Fruit fly (Drosophila melanogaster): ENCODE data around the gene AP-1gamma.

AP-1gamma gene

dm6 chrX:9122492-9122891, 14.0 kb downstream of the AP-1gamma start:
- TF ChIP-seq EcR (GFP tag; optimal IDR thresholded peaks at IDR 0.05): no peak
- no peak for TF ChIP-seq CG8478 (optimal IDR thresholded peaks at IDR 0.05)
- TF ChIP-seq pan (optimal IDR thresholded peaks at IDR 0.05): no peak
- no peak for TF ChIP-seq psq (optimal IDR thresholded peaks at IDR 0.05)
- TF ChIP-seq usp (GFP tag; optimal IDR thresholded peaks at IDR 0.05): no peak
- TF ChIP-seq Dll (optimal IDR thresholded peaks at IDR 0.05): no peak

DNA sequence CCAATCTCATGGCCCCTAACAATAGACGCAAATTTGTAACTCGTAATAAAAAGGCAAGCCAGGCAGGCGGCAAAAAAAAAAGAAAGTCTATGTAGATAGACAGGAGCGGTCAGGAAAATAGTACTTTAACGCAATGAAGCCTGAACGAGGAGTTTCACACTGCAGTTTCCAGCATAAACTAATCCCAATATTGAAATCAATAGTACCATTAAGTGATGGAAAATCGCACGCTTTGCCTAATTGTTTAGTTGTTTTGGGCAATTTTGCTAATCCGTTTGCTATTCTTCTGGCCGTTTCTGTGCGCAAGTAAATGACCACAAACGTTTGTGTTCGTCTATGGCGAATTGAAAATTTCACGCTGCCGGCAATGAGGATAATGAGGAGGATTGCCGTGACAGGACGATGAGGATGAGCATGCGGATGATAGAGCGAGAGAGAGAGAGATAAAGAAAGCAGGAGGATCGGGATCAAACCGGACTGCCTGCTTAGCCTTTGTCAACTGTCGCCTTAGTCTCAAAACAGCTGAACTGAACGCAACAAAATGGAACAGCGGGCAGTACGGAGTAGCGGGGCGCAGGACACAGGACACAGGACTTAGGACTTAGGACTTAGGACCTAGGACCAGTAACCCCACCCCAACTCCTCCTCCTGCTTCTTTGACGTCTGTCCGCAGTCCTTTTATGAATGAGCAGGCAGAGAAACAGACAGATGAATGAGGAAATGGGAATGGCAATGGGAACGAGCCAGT, 18.9 kb downstream of the AP-1gamma start:
- TF ChIP-seq Dll (optimal IDR thresholded peaks at IDR 0.05) (no peak), pan (optimal IDR thresholded peaks at IDR 0.05) (no peak), usp (GFP tag; optimal IDR thresholded peaks at IDR 0.05) (no peak), CG8478 (optimal IDR thresholded peaks at IDR 0.05) (no peak), psq (optimal IDR thresholded peaks at IDR 0.05) (no peak), EcR (GFP tag; optimal IDR thresholded peaks at IDR 0.05) (no peak)

DNA sequence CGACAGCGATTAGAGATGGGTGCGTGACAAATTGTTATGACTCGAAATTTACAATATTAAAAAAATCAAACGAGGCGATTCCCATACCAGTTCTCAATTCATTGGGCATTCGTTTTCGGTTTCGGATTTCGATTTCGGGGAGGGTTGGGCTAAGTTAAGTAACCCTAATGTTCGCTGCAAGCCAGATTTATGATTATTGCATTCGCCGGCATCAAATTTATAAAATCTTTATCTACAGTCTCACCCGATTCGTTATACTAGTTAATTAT, 19.5 kb downstream of the AP-1gamma start:
- TF ChIP-seq Dll (optimal IDR thresholded peaks at IDR 0.05) (no peak), usp (GFP tag; optimal IDR thresholded peaks at IDR 0.05) (no peak), CG8478 (optimal IDR thresholded peaks at IDR 0.05) (no peak), pan (optimal IDR thresholded peaks at IDR 0.05) (no peak), psq (optimal IDR thresholded peaks at IDR 0.05) (no peak), EcR (GFP tag; optimal IDR thresholded peaks at IDR 0.05) (no peak)

dm6 chrX:9129436-9129835, 20.9 kb downstream of the AP-1gamma start:
- TF ChIP-seq EcR (GFP tag; optimal IDR thresholded peaks at IDR 0.05) (no peak), psq (optimal IDR thresholded peaks at IDR 0.05) (no peak), pan (optimal IDR thresholded peaks at IDR 0.05) (no peak), Dll (optimal IDR thresholded peaks at IDR 0.05) (no peak), usp (GFP tag; optimal IDR thresholded peaks at IDR 0.05) (no peak), CG8478 (optimal IDR thresholded peaks at IDR 0.05) (no peak)

dm6 chrX:9130243-9130642, 21.8 kb downstream of the AP-1gamma start:
- TF ChIP-seq EcR (GFP tag; optimal IDR thresholded peaks at IDR 0.05): no peak
- no peak for TF ChIP-seq pan (optimal IDR thresholded peaks at IDR 0.05)
- TF ChIP-seq CG8478 (optimal IDR thresholded peaks at IDR 0.05): no peak
- no peak for TF ChIP-seq Dll (optimal IDR thresholded peaks at IDR 0.05)
- no peak for TF ChIP-seq psq (optimal IDR thresholded peaks at IDR 0.05)
- TF ChIP-seq usp (GFP tag; optimal IDR thresholded peaks at IDR 0.05): no peak

dm6 chrX:9131523-9131922, 23.0 kb downstream of the AP-1gamma start:
- TF ChIP-seq usp (GFP tag; optimal IDR thresholded peaks at IDR 0.05) (no peak), CG8478 (optimal IDR thresholded peaks at IDR 0.05) (no peak), EcR (GFP tag; optimal IDR thresholded peaks at IDR 0.05) (no peak), pan (optimal IDR thresholded peaks at IDR 0.05) (no peak), psq (optimal IDR thresholded peaks at IDR 0.05) (no peak), Dll (optimal IDR thresholded peaks at IDR 0.05) (no peak)

DNA sequence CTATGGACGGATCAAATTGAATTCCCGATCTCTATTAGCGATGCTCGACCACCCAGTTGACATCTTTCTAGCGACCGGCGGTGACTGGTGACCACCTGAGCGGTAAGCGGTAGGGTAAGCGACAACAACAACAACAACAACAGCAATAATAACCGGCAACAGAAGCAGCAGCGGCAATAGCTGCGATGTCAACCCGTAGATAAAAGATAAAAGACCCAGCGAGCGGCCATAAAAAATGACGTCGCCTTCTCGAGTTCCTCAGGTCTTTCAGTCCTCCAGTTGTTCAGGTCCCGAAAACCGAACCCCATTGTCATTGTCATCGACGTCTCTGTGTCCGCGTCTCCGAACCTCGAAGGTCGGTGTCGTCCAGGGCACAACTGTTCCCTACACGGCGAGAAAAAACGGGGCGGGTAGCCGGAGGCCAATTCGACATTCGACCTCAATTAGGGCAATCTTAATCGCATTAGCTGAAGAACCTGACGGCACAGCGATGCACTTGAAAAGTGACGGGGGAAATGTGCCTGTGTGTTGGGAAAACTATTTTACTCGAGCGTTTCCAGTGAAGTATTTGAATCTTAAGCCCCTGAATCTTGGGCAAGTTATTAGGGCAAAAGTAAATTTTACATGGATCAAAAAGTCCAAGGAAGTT, 24.2 kb downstream of the AP-1gamma start:
- TF ChIP-seq psq (optimal IDR thresholded peaks at IDR 0.05): no peak
- TF ChIP-seq Dll (optimal IDR thresholded peaks at IDR 0.05): no peak
- no peak for TF ChIP-seq CG8478 (optimal IDR thresholded peaks at IDR 0.05)
- no peak for TF ChIP-seq usp (GFP tag; optimal IDR thresholded peaks at IDR 0.05)
- TF ChIP-seq pan (optimal IDR thresholded peaks at IDR 0.05): no peak
- TF ChIP-seq EcR (GFP tag; optimal IDR thresholded peaks at IDR 0.05): no peak

- TF ChIP-seq Dll (optimal IDR thresholded peaks at IDR 0.05) (no peak), usp (GFP tag; optimal IDR thresholded peaks at IDR 0.05) (no peak), psq (optimal IDR thresholded peaks at IDR 0.05) (no peak), EcR (GFP tag; optimal IDR thresholded peaks at IDR 0.05) (no peak), CG8478 (optimal IDR thresholded peaks at IDR 0.05) (no peak), pan (optimal IDR thresholded peaks at IDR 0.05) (no peak)
Observed at dm6 chrX:9133577-9134240, 25.2 kb downstream of the AP-1gamma start.

- TF ChIP-seq pan (optimal IDR thresholded peaks at IDR 0.05) (no peak), Dll (optimal IDR thresholded peaks at IDR 0.05) (no peak), usp (GFP tag; optimal IDR thresholded peaks at IDR 0.05) (no peak), EcR (GFP tag; optimal IDR thresholded peaks at IDR 0.05) (no peak), CG8478 (optimal IDR thresholded peaks at IDR 0.05) (no peak), psq (optimal IDR thresholded peaks at IDR 0.05) (no peak)
Observed at dm6 chrX:9134241-9134849, 25.9 kb downstream of the AP-1gamma start.

- TF ChIP-seq Dll (optimal IDR thresholded peaks at IDR 0.05) (no peak), pan (optimal IDR thresholded peaks at IDR 0.05) (no peak), CG8478 (optimal IDR thresholded peaks at IDR 0.05) (no peak), psq (optimal IDR thresholded peaks at IDR 0.05) (no peak), EcR (GFP tag; optimal IDR thresholded peaks at IDR 0.05) (no peak), usp (GFP tag; optimal IDR thresholded peaks at IDR 0.05) (no peak)
Observed at dm6 chrX:9134922-9135453, 26.5 kb downstream of the AP-1gamma start, which contains the start of gene fend. Gene fend (minus strand): TSS chrX:9135099.

- TF ChIP-seq CG8478 (optimal IDR thresholded peaks at IDR 0.05) (no peak), EcR (GFP tag; optimal IDR thresholded peaks at IDR 0.05) (no peak), pan (optimal IDR thresholded peaks at IDR 0.05) (no peak), Dll (optimal IDR thresholded peaks at IDR 0.05) (no peak), usp (GFP tag; optimal IDR thresholded peaks at IDR 0.05) (no peak), psq (optimal IDR thresholded peaks at IDR 0.05) (no peak)
Observed at dm6 chrX:9136776-9137550, 28.5 kb downstream of the AP-1gamma start.

Measured in whole organism.